Worm (Caenorhabditis elegans): ENCODE data around the gene F10D7.5.

The F10D7.5 gene

ce11 chrX:17363491-17363890 lies 27.9 kb downstream of the F10D7.5 start:
- TF ChIP-seq ama-1 (optimal IDR thresholded peaks at IDR 0.05) (no peak), hmbx-1 (tag; optimal IDR thresholded peaks at IDR 0.05) (no peak), F13C5.2 (tag; optimal IDR thresholded peaks at IDR 0.05) (no peak), flt-1 (GFP tag; IDR thresholded peaks at IDR 0.05) (no peak), B0310.2 (tag; optimal IDR thresholded peaks at IDR 0.05) (no peak), ceh-13 (GFP tag; optimal IDR thresholded peaks at IDR 0.05) (no peak), ets-7 (tag; optimal IDR thresholded peaks at IDR 0.05) (no peak), hmg-4 (GFP tag; optimal IDR thresholded peaks at IDR 0.05) (no peak), pes-1 (GFP tag; IDR thresholded peaks at IDR 0.05) (no peak), aly-1 (tag; optimal IDR thresholded peaks at IDR 0.05) (no peak), tra-4 (tag; optimal IDR thresholded peaks at IDR 0.05) (no peak), tbx-37 (GFP tag; conservative IDR thresholded peaks at IDR 0.05) (no peak), ceh-36 (tag; optimal IDR thresholded peaks at IDR 0.05) (no peak), sea-1 (GFP tag; conservative IDR thresholded peaks at IDR 0.05) (no peak), scrt-1 (GFP tag; IDR thresholded peaks at IDR 0.05) (no peak), hnd-1 (tag; optimal IDR thresholded peaks at IDR 0.05) (no peak)

ce11 chrX:17362529-17362928 lies 28.9 kb downstream of the F10D7.5 start, which contains the start of gene F10D7.11:
Gene F10D7.11, plus strand, starts transcription at chrX:17362829.
- TF ChIP-seq sea-1 (GFP tag; conservative IDR thresholded peaks at IDR 0.05) (no peak), pes-1 (GFP tag; IDR thresholded peaks at IDR 0.05) (no peak), ceh-13 (GFP tag; optimal IDR thresholded peaks at IDR 0.05) (no peak), B0310.2 (tag; optimal IDR thresholded peaks at IDR 0.05) (no peak), hmg-4 (GFP tag; optimal IDR thresholded peaks at IDR 0.05) (no peak), ama-1 (optimal IDR thresholded peaks at IDR 0.05) (no peak), F13C5.2 (tag; optimal IDR thresholded peaks at IDR 0.05) (no peak), tbx-37 (GFP tag; conservative IDR thresholded peaks at IDR 0.05) (no peak), tra-4 (tag; optimal IDR thresholded peaks at IDR 0.05) (no peak)

ce11 chrX:17359452-17359851 lies 32.0 kb downstream of the F10D7.5 start, which contains the start of gene npr-36:
Gene npr-36, plus strand, starts transcription at chrX:17359752.
- TF ChIP-seq tra-4 (tag; optimal IDR thresholded peaks at IDR 0.05): no peak
- no peak for TF ChIP-seq pes-1 (GFP tag; IDR thresholded peaks at IDR 0.05)
- TF ChIP-seq hmbx-1 (tag; optimal IDR thresholded peaks at IDR 0.05): no peak
- TF ChIP-seq aly-1 (tag; optimal IDR thresholded peaks at IDR 0.05): no peak
- TF ChIP-seq tbx-11 (GFP tag; IDR thresholded peaks at IDR 0.05): no peak
- no peak for TF ChIP-seq ets-7 (tag; optimal IDR thresholded peaks at IDR 0.05)

- no peak for TF ChIP-seq tra-4 (tag; optimal IDR thresholded peaks at IDR 0.05)
- no peak for TF ChIP-seq hmg-4 (GFP tag; optimal IDR thresholded peaks at IDR 0.05)
- no peak for TF ChIP-seq flt-1 (GFP tag; IDR thresholded peaks at IDR 0.05)
- no peak for TF ChIP-seq hnd-1 (tag; optimal IDR thresholded peaks at IDR 0.05)
- no peak for TF ChIP-seq tbx-37 (GFP tag; conservative IDR thresholded peaks at IDR 0.05)
Observed at ce11 chrX:17356748-17357147, 34.7 kb downstream of the F10D7.5 start.

ce11 chrX:17355462-17355861 lies 36.0 kb downstream of the F10D7.5 start:
- no peak for TF ChIP-seq tbx-11 (GFP tag; IDR thresholded peaks at IDR 0.05)
- TF ChIP-seq ceh-36 (tag; optimal IDR thresholded peaks at IDR 0.05): no peak
- TF ChIP-seq aly-1 (tag; optimal IDR thresholded peaks at IDR 0.05): no peak
- TF ChIP-seq tbx-37 (GFP tag; conservative IDR thresholded peaks at IDR 0.05): no peak
- TF ChIP-seq tra-4 (tag; optimal IDR thresholded peaks at IDR 0.05): no peak
- TF ChIP-seq ets-7 (tag; optimal IDR thresholded peaks at IDR 0.05): no peak
- no peak for TF ChIP-seq hmbx-1 (tag; optimal IDR thresholded peaks at IDR 0.05)
- no peak for TF ChIP-seq pes-1 (GFP tag; IDR thresholded peaks at IDR 0.05)
- no peak for TF ChIP-seq hmg-4 (GFP tag; optimal IDR thresholded peaks at IDR 0.05)
- no peak for TF ChIP-seq B0310.2 (tag; optimal IDR thresholded peaks at IDR 0.05)
- no peak for TF ChIP-seq scrt-1 (GFP tag; IDR thresholded peaks at IDR 0.05)
- no peak for TF ChIP-seq F13C5.2 (tag; optimal IDR thresholded peaks at IDR 0.05)
- TF ChIP-seq sea-1 (GFP tag; conservative IDR thresholded peaks at IDR 0.05): no peak
- TF ChIP-seq ceh-13 (GFP tag; optimal IDR thresholded peaks at IDR 0.05): no peak

ce11 chrX:17352098-17352497 lies 39.3 kb downstream of the F10D7.5 start:
- TF ChIP-seq F13C5.2 (tag; optimal IDR thresholded peaks at IDR 0.05): no peak
- no peak for TF ChIP-seq ceh-36 (tag; optimal IDR thresholded peaks at IDR 0.05)
- TF ChIP-seq hnd-1 (tag; optimal IDR thresholded peaks at IDR 0.05): no peak
- TF ChIP-seq scrt-1 (GFP tag; IDR thresholded peaks at IDR 0.05): no peak
- no peak for TF ChIP-seq tbx-11 (GFP tag; IDR thresholded peaks at IDR 0.05)
- TF ChIP-seq ceh-13 (GFP tag; optimal IDR thresholded peaks at IDR 0.05): no peak
- no peak for TF ChIP-seq aly-1 (tag; optimal IDR thresholded peaks at IDR 0.05)
- no peak for TF ChIP-seq sea-1 (GFP tag; conservative IDR thresholded peaks at IDR 0.05)
- TF ChIP-seq flt-1 (GFP tag; IDR thresholded peaks at IDR 0.05): no peak
- TF ChIP-seq hmg-4 (GFP tag; optimal IDR thresholded peaks at IDR 0.05): no peak
- TF ChIP-seq pes-1 (GFP tag; IDR thresholded peaks at IDR 0.05): no peak
- no peak for TF ChIP-seq hmbx-1 (tag; optimal IDR thresholded peaks at IDR 0.05)
- TF ChIP-seq tbx-37 (GFP tag; conservative IDR thresholded peaks at IDR 0.05): no peak
- TF ChIP-seq ets-7 (tag; optimal IDR thresholded peaks at IDR 0.05): no peak
- TF ChIP-seq ama-1 (optimal IDR thresholded peaks at IDR 0.05): no peak
- TF ChIP-seq B0310.2 (tag; optimal IDR thresholded peaks at IDR 0.05): no peak
- TF ChIP-seq tra-4 (tag; optimal IDR thresholded peaks at IDR 0.05): no peak

ce11 chrX:17349411-17349810 lies 42.0 kb downstream of the F10D7.5 start:
- TF ChIP-seq scrt-1 (GFP tag; IDR thresholded peaks at IDR 0.05): no peak
- no peak for TF ChIP-seq ceh-36 (tag; optimal IDR thresholded peaks at IDR 0.05)
- no peak for TF ChIP-seq aly-1 (tag; optimal IDR thresholded peaks at IDR 0.05)
- no peak for TF ChIP-seq ama-1 (optimal IDR thresholded peaks at IDR 0.05)
- TF ChIP-seq ceh-13 (GFP tag; optimal IDR thresholded peaks at IDR 0.05): no peak
- TF ChIP-seq pes-1 (GFP tag; IDR thresholded peaks at IDR 0.05): no peak
- TF ChIP-seq hmg-4 (GFP tag; optimal IDR thresholded peaks at IDR 0.05): no peak
- no peak for TF ChIP-seq hnd-1 (tag; optimal IDR thresholded peaks at IDR 0.05)
- no peak for TF ChIP-seq tbx-37 (GFP tag; conservative IDR thresholded peaks at IDR 0.05)
- no peak for TF ChIP-seq sea-1 (GFP tag; conservative IDR thresholded peaks at IDR 0.05)
- no peak for TF ChIP-seq ets-7 (tag; optimal IDR thresholded peaks at IDR 0.05)

- no peak for TF ChIP-seq hmbx-1 (tag; optimal IDR thresholded peaks at IDR 0.05)
- no peak for TF ChIP-seq scrt-1 (GFP tag; IDR thresholded peaks at IDR 0.05)
- no peak for TF ChIP-seq tra-4 (tag; optimal IDR thresholded peaks at IDR 0.05)
- no peak for TF ChIP-seq ceh-13 (GFP tag; optimal IDR thresholded peaks at IDR 0.05)
- no peak for TF ChIP-seq tbx-37 (GFP tag; conservative IDR thresholded peaks at IDR 0.05)
- no peak for TF ChIP-seq ama-1 (optimal IDR thresholded peaks at IDR 0.05)
- no peak for TF ChIP-seq ets-7 (tag; optimal IDR thresholded peaks at IDR 0.05)
- TF ChIP-seq B0310.2 (tag; optimal IDR thresholded peaks at IDR 0.05): no peak
- no peak for TF ChIP-seq flt-1 (GFP tag; IDR thresholded peaks at IDR 0.05)
- no peak for TF ChIP-seq tbx-11 (GFP tag; IDR thresholded peaks at IDR 0.05)
- TF ChIP-seq hmg-4 (GFP tag; optimal IDR thresholded peaks at IDR 0.05): no peak
Observed at ce11 chrX:17340484-17340883, 50.9 kb downstream of the F10D7.5 start, which contains the start of gene C53C11.1. Gene C53C11.1, plus strand, starts transcription at chrX:17340784.

All from whole organism, early embryonic.